Worm (Caenorhabditis elegans) whole organism, L2 larva: ENCODE results near the gene T01D1.7.
A peak's percentile ranks its signal among the peaks of the same experiment; 100 is the strongest.

ENCODE experiments used
- C34F6.9 ChIP-seq: fragments of 150-350 bp; optimal IDR thresholded peaks from 2 replicates; lab custom pipeline; 2014; ENCODE audit warnings: missing biosample characterization, missing genetic modification characterization
- R02D3.7 ChIP-seq: fragments of 150-350 bp; optimal IDR thresholded peaks from 2 replicates; lab custom pipeline; 2014; ENCODE audit warnings: missing biosample characterization, missing genetic modification characterization
- alr-1 ChIP-seq: fragments of 150-350 bp; optimal IDR thresholded peaks from 2 replicates; lab custom pipeline; 2014; ENCODE audit warnings: missing biosample characterization, missing genetic modification characterization
- blmp-1 ChIP-seq: sonication (generic microtip); optimal IDR thresholded peaks from 2 replicates; lab custom pipeline; 2017; ENCODE audit warnings: missing genetic modification characterization, mild to moderate bottlenecking, missing compliant biosample characterization, antibody characterized with exemption, moderate library complexity; ENCODE audit not compliant: insufficient read depth
- dmd-4 ChIP-seq: sonication (generic microtip); optimal IDR thresholded peaks from 2 replicates; lab custom pipeline; 2017; ENCODE audit warnings: missing biosample characterization, missing genetic modification characterization
- elt-3 ChIP-seq: sonication (generic microtip); optimal IDR thresholded peaks from 2 replicates; lab custom pipeline; 2017; ENCODE audit warnings: missing biosample characterization, missing genetic modification characterization
- fos-1 ChIP-seq: fragments of 150-350 bp; optimal IDR thresholded peaks from 2 replicates; lab custom pipeline; 2014; ENCODE audit warnings: missing biosample characterization, missing genetic modification characterization
- gmeb-1 ChIP-seq: fragments of 150-350 bp; optimal IDR thresholded peaks from 2 replicates; lab custom pipeline; 2014; ENCODE audit warnings: missing biosample characterization, missing genetic modification characterization
- lin-13 ChIP-seq: fragments of 150-350 bp; optimal IDR thresholded peaks from 2 replicates; lab custom pipeline; 2014; ENCODE audit warnings: missing biosample characterization, missing genetic modification reagents, missing genetic modification characterization
- mbf-1 ChIP-seq: sonication (generic microtip); optimal IDR thresholded peaks from 2 replicates; lab custom pipeline; 2017; ENCODE audit warnings: missing biosample characterization, missing genetic modification characterization
- nhr-11 ChIP-seq: fragments of 150-350 bp; optimal IDR thresholded peaks from 2 replicates; lab custom pipeline; 2014; ENCODE audit warnings: missing biosample characterization, missing genetic modification characterization
- nhr-237 ChIP-seq: fragments of 150-350 bp; optimal IDR thresholded peaks from 2 replicates; lab custom pipeline; 2014; ENCODE audit warnings: missing biosample characterization, missing genetic modification characterization
- nhr-25 ChIP-seq: fragments of 150-350 bp; sonication (generic microtip); optimal IDR thresholded peaks from 3 replicates; lab custom pipeline; 2014; ENCODE audit warnings: missing biosample characterization, missing genetic modification characterization
- nhr-6 ChIP-seq: fragments of 150-350 bp; optimal IDR thresholded peaks from 2 replicates; lab custom pipeline; 2014; ENCODE audit warnings: missing biosample characterization, missing genetic modification characterization
- nhr-77 ChIP-seq: fragments of 150-350 bp; optimal IDR thresholded peaks from 2 replicates; lab custom pipeline; 2014; ENCODE audit warnings: missing biosample characterization, missing genetic modification characterization
- sma-3 ChIP-seq: sonication (generic microtip); optimal IDR thresholded peaks from 2 replicates; lab custom pipeline; 2016; ENCODE audit warnings: missing genetic modification reagents, missing genetic modification characterization, missing compliant biosample characterization
- unc-55 ChIP-seq: fragments of 150-350 bp; sonication (generic microtip); optimal IDR thresholded peaks from 3 replicates; lab custom pipeline; 2014; ENCODE audit warnings: missing biosample characterization, missing genetic modification reagents, missing genetic modification characterization
- zag-1 ChIP-seq: fragments of 150-350 bp; optimal IDR thresholded peaks from 2 replicates; lab custom pipeline; 2014; ENCODE audit warnings: missing biosample characterization, missing genetic modification characterization
- ztf-1 ChIP-seq: fragments of 200-800 bp; sonication (Bioruptor generic); conservative IDR thresholded peaks from 2 replicates; pipeline ENCODE4 v1.3.6; 2022; ENCODE audit warnings: missing genetic modification characterization, missing compliant biosample characterization
- ztf-4 ChIP-seq: fragments of 150-350 bp; optimal IDR thresholded peaks from 2 replicates; lab custom pipeline; 2014; ENCODE audit warnings: missing biosample characterization, missing genetic modification characterization

T01D1.7 gene

DNA sequence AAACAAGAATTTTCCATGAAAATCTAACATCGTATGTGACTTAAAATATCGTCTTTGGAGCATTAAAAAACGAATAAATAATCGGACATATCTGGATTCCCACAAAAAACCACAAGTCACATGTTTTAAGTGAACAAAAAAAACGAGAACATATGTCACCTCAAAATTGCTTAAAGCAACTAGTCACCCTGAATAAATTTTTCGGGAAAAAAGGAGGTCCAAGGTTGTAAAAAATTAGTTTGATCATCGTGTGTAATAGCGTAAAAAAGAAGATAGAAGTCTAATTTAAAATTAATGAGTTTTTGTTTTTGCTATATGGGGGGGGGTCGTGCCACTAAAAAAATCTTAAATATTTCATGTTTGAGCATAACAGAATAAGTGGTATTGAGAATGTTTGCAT, 43.8 kb downstream of the T01D1.7 start:
- TF ChIP-seq ztf-4 (tag; lab: Kevin White, UChicago) (no peak), unc-55 (GFP tag; lab: Kevin White, UChicago) (peak; percentile 50)

ce11 chrII:128929-129328, 44.6 kb downstream of the T01D1.7 start, which contains the start of gene srd-3:
Gene srd-3, minus strand, starts transcription at chrII:129029.
- TF ChIP-seq nhr-25 (tag; lab: Kevin White, UChicago), result no peak
- no peak for TF ChIP-seq dmd-4 (tag; lab: Kevin White, UChicago)
- no peak for TF ChIP-seq ztf-4 (tag; lab: Kevin White, UChicago)
- TF ChIP-seq fos-1 (tag; lab: Kevin White, UChicago), result no peak
- TF ChIP-seq elt-3, result no peak

- no peak for TF ChIP-seq alr-1
Observed at ce11 chrII:124904-125303, 48.7 kb downstream of the T01D1.7 start, which contains the start of gene nmur-2. Gene nmur-2, minus strand, starts transcription at chrII:125004.

DNA sequence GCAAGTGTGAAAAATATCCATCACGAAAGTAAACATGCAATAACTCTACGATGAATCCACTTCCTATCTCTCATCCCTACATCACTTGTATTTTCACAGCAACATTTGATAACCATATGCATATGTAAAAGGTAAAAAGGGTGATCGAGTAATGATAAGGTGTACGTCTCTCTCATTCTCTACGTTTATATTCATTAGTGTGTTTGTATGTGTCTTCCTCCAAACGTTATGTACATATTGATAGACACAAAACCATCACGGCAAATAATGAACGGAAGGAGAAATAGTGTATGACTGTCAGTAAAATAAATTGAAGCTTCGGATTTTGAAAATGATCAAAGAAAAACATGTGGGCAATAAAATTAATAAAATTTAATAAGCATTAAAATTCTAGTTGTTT, 51.1 kb downstream of the T01D1.7 start:
- no peak for TF ChIP-seq mbf-1 (tag; lab: Kevin White, UChicago)
- TF ChIP-seq nhr-77 (tag; lab: Kevin White, UChicago), result no peak
- TF ChIP-seq fos-1 (tag; lab: Kevin White, UChicago), result peak; percentile 88
- no peak for TF ChIP-seq nhr-6 (tag; lab: Kevin White, UChicago)

DNA sequence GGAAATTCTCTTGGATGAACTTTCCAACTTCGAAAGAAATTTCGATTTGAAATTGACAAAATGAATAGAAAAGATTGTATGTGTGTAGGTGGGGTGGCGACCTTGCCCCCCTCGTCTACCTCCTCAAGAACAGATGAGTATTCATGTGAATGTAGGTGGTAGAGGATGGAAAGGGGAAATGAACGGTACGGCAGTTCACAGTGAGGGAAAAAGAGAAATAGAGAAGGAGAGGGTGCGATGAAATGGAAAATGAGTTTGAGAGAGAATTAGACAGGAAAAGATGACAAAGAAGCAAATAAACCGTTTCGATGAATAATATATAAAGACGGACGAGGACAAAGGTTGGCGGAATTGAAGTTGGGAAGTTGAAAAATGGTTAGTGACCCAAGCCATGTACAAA, 51.6 kb downstream of the T01D1.7 start:
- TF ChIP-seq R02D3.7 (tag; lab: Kevin White, UChicago), result no peak
- peak; percentile 13 for TF ChIP-seq sma-3 (GFP tag; lab: Kevin White, UChicago)
- no peak for TF ChIP-seq gmeb-1 (tag; lab: Kevin White, UChicago)
- TF ChIP-seq nhr-6 (tag; lab: Kevin White, UChicago), result no peak
- TF ChIP-seq blmp-1 (tag; lab: Kevin White, UChicago), result no peak
- TF ChIP-seq fos-1 (tag; lab: Kevin White, UChicago), result peak; percentile 35
- TF ChIP-seq nhr-11, result no peak
- no peak for TF ChIP-seq nhr-237 (tag; lab: Kevin White, UChicago)
- no peak for TF ChIP-seq lin-13 (GFP tag; lab: Kevin White, UChicago)
- TF ChIP-seq C34F6.9, result peak; percentile 8
- TF ChIP-seq, all 48 proteins: peak for 3

DNA sequence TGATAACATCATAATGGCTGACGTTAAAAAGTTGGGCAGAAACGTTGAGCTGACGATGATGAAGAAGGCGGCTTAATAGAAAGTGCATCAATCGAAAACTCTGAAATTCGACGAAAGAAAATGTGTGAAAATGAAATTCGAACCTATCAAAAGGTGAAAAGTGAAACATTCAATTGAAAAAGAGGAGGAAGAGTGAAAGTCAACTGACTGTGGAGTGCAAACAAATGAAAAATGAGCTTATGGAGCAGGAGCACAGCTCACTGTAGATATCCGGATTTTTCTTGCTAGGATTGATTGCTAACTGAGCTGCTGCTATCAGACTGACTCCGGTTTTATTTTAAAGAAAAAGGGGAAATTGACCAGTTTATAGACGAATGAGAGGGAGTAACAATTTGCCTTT, 52.5 kb downstream of the T01D1.7 start, which contains the start of gene K10B4.3:
Gene K10B4.3 (minus strand): TSS at position 101 of the 400 bp plus-strand sequence.
- TF ChIP-seq elt-3, result no peak
- no peak for TF ChIP-seq C34F6.9
- TF ChIP-seq zag-1, result no peak
- TF ChIP-seq nhr-77 (tag; lab: Kevin White, UChicago), result no peak
- TF ChIP-seq ztf-1 (GFP tag; lab: Robert Waterston, UW), result no peak
